Worm (Caenorhabditis elegans): ENCODE data around the gene ZK1055.2.

DNA sequence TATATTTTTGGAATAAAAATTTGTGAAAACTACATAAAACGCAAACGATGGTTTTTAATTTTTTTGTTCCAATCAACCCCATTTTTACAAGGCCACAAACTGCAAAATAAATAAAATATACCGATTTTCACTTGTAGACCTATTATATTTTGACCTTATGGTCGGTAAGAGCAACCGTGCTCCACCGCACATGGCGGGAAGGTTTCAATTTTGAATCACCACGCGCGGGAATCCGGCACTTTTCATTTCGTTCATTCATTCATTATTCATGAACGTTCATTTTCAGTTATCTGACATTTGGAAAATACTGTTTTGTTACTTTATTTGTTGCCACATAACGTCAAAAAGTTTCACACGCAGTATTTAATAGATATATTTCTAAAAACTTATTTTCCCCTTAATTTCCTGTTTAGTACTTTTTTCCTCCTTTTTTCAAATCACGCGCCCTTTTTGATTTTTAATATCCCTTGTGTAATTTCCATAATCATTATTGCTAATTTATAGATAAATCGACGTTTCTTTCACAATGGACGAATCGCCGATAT is 3.4 kb downstream of the ZK1055.2 start, which contains the start of gene hcp-1:
- no peak for TF ChIP-seq ets-7 (tag; optimal IDR thresholded peaks at IDR 0.05)
- TF ChIP-seq ama-1 (optimal IDR thresholded peaks at IDR 0.05) = no peak
- TF ChIP-seq flt-1 (GFP tag; IDR thresholded peaks at IDR 0.05) = no peak
